Worm (Caenorhabditis elegans): ENCODE results near the gene K07H8.9.

K07H8.9 gene

DNA sequence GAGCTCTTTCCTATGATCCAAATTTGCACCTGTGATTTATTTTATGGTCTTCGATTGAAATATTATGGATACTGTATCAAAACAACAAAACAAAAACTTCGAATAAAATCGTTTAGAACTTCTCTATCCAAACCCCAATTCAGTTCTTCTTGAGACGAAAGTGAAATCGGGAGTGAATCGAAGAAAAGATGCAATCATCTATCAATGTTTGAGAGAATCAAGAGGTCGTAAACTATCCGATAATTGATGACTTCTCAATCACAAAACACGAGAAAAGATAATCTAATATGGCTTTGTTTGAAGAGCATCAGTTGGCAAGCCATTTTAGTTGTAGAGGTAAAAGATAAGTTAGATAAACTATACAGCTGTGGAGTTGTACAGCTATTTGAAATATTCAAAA lies 31.5 kb upstream of the K07H8.9 start:
- TF ChIP-seq sdz-12 (GFP tag; optimal IDR thresholded peaks at IDR 0.05) (no peak), php-3 (GFP tag; IDR thresholded peaks at IDR 0.05) (peak; percentile 59; the same call in 1 of the 2 replicates), skn-1 (tag; optimal IDR thresholded peaks at IDR 0.05) (no peak)

DNA sequence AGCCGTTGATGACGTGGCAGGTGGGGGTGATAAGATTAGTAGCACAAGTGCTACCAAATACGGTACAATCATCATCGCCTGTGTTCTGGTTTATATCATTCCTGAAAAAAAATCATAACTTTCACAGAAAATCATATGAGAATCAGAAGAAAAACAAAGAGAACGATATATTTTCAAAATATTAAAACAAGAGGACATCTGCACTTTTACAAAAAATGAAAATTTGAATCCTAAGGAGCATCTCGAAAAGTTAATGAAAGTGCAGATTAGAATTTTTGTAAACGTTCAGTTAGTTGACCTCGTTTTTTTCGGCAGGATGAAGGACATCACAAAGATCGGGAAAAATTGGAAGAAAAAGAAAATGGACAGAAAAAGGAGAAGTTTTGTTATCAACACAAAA lies 26.6 kb upstream of the K07H8.9 start, which contains the start of gene F35H10.10:
Gene F35H10.10 (minus strand): TSS at position 101 of the 400 bp plus-strand sequence.
- TF ChIP-seq nhr-25 (tag; optimal IDR thresholded peaks at IDR 0.05; ENCODE audit: borderline replicate concordance, insufficient read depth) (no peak), mxl-2 (GFP tag; conservative IDR thresholded peaks at IDR 0.05) (no peak), unc-39 (tag; optimal IDR thresholded peaks at IDR 0.05) (no peak), lir-3 (tag; optimal IDR thresholded peaks at IDR 0.05) (no peak), madf-9 (GFP tag; conservative IDR thresholded peaks at IDR 0.05) (no peak), nhr-77 (tag; optimal IDR thresholded peaks at IDR 0.05) (no peak), lin-15B (tag; optimal IDR thresholded peaks at IDR 0.05) (no peak), ceh-82 (tag; optimal IDR thresholded peaks at IDR 0.05) (no peak), daf-16 (GFP tag; optimal IDR thresholded peaks at IDR 0.05) (no peak), daf-16 (tag; optimal IDR thresholded peaks at IDR 0.05) (no peak), sdz-12 (GFP tag; optimal IDR thresholded peaks at IDR 0.05) (no peak), zfp-2 (tag; optimal IDR thresholded peaks at IDR 0.05) (no peak)

DNA sequence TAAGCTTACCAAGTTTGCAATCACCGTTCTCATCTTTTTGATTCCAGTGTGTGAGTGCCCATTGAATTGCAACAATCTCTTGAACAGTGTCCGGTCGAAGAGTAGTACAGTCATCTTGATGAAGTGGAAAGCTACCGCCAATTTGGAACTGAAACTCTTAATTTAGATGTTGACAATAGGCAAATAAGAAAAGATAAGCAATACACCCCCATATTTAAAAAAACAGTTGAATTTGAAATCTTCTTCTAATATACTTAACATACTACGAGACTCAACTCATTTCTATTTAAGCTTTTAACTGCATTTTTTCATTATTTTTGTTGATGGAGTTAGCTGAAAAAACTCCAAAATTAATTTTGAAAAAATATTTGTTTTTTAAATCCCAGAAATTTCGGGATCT lies 25.8 kb upstream of the K07H8.9 start:
- no peak for TF ChIP-seq ces-1 (GFP tag; optimal IDR thresholded peaks at IDR 0.05)
- TF ChIP-seq aha-1 (tag): peak; percentile 79
- TF ChIP-seq lsy-2 (tag; optimal IDR thresholded peaks at IDR 0.05): no peak

DNA sequence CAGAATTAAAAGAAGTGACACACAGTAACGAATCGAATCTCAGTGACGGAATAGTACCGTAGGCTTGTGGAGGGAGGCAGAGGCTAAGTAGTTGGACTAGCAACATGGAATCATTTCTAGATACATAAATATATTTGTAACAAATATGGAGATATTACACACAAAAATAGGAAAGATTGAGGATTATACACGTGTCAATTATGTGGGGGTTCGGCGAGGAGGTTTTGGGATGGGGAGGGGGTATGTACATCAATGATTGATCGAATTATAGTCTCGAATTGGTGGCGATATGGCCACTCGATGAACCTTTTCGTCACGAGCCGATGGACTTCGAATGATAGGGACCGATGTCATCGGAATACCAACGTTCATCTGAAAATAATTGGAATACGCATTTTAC lies 21.1 kb upstream of the K07H8.9 start:
- TF ChIP-seq zfp-3 (GFP tag; conservative IDR thresholded peaks at IDR 0.05): 0 out of 2 replicates have a peak, but pooled peaks have one; percentile 32
- no peak for TF ChIP-seq egl-43 (GFP tag; IDR thresholded peaks at IDR 0.05)
- no peak for TF ChIP-seq egl-27 (tag; optimal IDR thresholded peaks at IDR 0.05)

DNA sequence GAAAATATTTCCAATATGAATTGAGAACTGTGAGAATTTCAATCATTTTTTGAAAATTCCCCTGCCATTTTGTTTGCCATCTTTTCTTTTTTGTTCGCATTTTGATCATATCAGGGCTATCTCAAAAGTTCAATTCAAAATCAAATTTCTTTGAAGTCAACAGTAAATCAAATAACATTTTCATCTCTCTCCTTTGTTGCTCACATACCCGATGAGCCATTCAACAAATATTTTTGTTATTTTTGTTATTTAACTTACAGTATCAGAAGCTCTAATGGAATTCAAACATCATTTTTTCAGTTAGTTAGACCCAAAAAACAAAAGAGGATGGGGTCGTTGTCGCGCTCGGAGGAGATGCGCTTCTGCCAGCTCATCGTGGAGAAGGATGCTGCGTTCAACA lies 17.4 kb upstream of the K07H8.9 start, which contains the start of gene vha-5:
Gene vha-5 (plus strand): TSS at position 301 of the 400 bp plus-strand sequence.
- TF ChIP-seq spr-3 (GFP tag; optimal IDR thresholded peaks at IDR 0.05) (no peak), tra-1 (GFP tag; IDR thresholded peaks at IDR 0.05) (no peak), hif-1 (tag; optimal IDR thresholded peaks at IDR 0.05) (no peak), nhr-102 (tag; optimal IDR thresholded peaks at IDR 0.05) (no peak), T20F7.1 (GFP tag; optimal IDR thresholded peaks at IDR 0.05) (no peak), ceh-32 (tag; optimal IDR thresholded peaks at IDR 0.05; ENCODE audit: poor library complexity) (no peak), mdt-29 (GFP tag; IDR thresholded peaks at IDR 0.05) (no peak), dpl-1 (GFP tag; optimal IDR thresholded peaks at IDR 0.05) (no peak), zip-11 (GFP tag; IDR thresholded peaks at IDR 0.05) (no peak)

DNA sequence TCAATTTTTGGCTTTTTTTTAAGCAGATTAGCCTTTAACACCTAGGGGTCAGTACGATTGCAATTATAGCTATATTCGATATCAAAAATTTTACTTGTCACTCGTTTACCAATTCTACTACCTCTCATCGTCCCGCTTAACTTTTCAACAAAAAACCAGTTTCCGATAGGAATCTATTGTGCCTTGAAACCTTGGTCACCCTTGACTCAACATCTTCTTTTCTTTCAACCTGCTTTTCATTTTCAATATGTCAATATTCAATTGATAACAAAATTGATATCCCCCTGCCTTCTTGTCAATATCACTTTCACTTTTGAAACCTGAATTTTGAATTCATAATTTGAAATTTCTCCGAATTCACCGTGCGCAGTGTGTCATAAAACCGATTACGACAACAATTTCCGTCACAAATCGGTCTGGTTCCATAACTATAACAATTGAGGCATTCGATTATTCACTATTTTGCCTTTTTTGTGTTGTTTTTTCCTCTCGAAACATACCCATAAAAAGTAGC lies 16.4 kb upstream of the K07H8.9 start:
- TF ChIP-seq F49E8.2 (tag; optimal IDR thresholded peaks at IDR 0.05; ENCODE audit: borderline replicate concordance) (no peak), unc-62 (GFP tag; optimal IDR thresholded peaks at IDR 0.05 in 1 of 2) (peak in 1 of 2 experiments; percentile 20), unc-62 (tag; optimal IDR thresholded peaks at IDR 0.05) (no peak)
